Worm (Caenorhabditis elegans): ENCODE results near the gene F58F9.1.
A peak's percentile ranks its signal among the peaks of the same experiment; 100 is the strongest.

DNA sequence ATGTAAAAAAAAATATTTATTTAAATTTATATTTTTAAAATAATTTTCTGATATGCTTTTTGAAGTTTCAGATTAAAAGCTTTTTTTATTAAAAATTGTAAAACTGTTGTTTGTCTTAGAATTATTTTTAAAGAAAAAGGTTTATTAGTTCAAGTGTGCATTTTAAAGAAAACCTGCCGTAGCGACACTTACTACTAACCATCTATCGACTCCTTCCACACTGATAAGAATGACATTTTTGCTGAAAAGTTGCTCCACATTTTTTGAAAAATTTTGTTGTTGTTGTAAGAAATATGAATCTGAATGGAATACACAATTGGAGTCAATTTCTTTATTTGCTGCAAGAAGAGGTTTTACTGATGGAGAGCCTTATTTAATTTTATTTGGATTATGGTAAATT, 21.7 kb upstream of the F58F9.1 start, which contains the start of gene C49A9.1:
- TF ChIP-seq unc-130 (GFP tag; optimal IDR thresholded peaks at IDR 0.05) (no peak), nhr-25 (tag; optimal IDR thresholded peaks at IDR 0.05; ENCODE audit: borderline replicate concordance, insufficient read depth) (no peak), zfp-2 (tag; optimal IDR thresholded peaks at IDR 0.05) (no peak), jun-1 (tag; optimal IDR thresholded peaks at IDR 0.05) (no peak), pqm-1 (tag; optimal IDR thresholded peaks at IDR 0.05) (peak; percentile 70), daf-12 (tag; optimal IDR thresholded peaks at IDR 0.05) (no peak)
